Fruit fly (Drosophila melanogaster): ENCODE measurements around the gene E5.

Gene E5

dm6 chr3R:13874866-13875417, at the start of gene E5:
Gene E5, minus strand, starts transcription at chr3R:13874916.
- TF ChIP-seq insv (optimal IDR thresholded peaks at IDR 0.05): no peak

dm6 chr3R:13923626-13924025, 48.9 kb upstream of the E5 start:
- no peak for TF ChIP-seq h (optimal IDR thresholded peaks at IDR 0.05)
- TF ChIP-seq Sin3A (optimal IDR thresholded peaks at IDR 0.05): no peak
- TF ChIP-seq ttk (optimal IDR thresholded peaks at IDR 0.05): no peak
- no peak for TF ChIP-seq Myc (optimal IDR thresholded peaks at IDR 0.05)
- TF ChIP-seq insv (optimal IDR thresholded peaks at IDR 0.05): no peak
- TF ChIP-seq psq (optimal IDR thresholded peaks at IDR 0.05): no peak

dm6 chr3R:13921806-13922515, 47.2 kb upstream of the E5 start:
- no peak for TF ChIP-seq Sin3A (optimal IDR thresholded peaks at IDR 0.05)
- no peak for TF ChIP-seq psq (optimal IDR thresholded peaks at IDR 0.05)
- no peak for TF ChIP-seq h (optimal IDR thresholded peaks at IDR 0.05)

- no peak for TF ChIP-seq psq (optimal IDR thresholded peaks at IDR 0.05)
- no peak for TF ChIP-seq ttk (optimal IDR thresholded peaks at IDR 0.05)
- TF ChIP-seq Sin3A (optimal IDR thresholded peaks at IDR 0.05): no peak
- no peak for TF ChIP-seq insv (optimal IDR thresholded peaks at IDR 0.05)
- TF ChIP-seq h (optimal IDR thresholded peaks at IDR 0.05): no peak
- no peak for TF ChIP-seq Myc (optimal IDR thresholded peaks at IDR 0.05)
Observed at dm6 chr3R:13918045-13918444, 43.3 kb upstream of the E5 start.

dm6 chr3R:13916546-13916945, 41.8 kb upstream of the E5 start:
- no peak for TF ChIP-seq insv (optimal IDR thresholded peaks at IDR 0.05)
- no peak for TF ChIP-seq Myc (optimal IDR thresholded peaks at IDR 0.05)
- TF ChIP-seq Sin3A (optimal IDR thresholded peaks at IDR 0.05): no peak
- TF ChIP-seq ttk (optimal IDR thresholded peaks at IDR 0.05): no peak
- TF ChIP-seq h (optimal IDR thresholded peaks at IDR 0.05): no peak
- TF ChIP-seq psq (optimal IDR thresholded peaks at IDR 0.05): no peak

dm6 chr3R:13915646-13916045, 40.9 kb upstream of the E5 start:
- TF ChIP-seq Sin3A (optimal IDR thresholded peaks at IDR 0.05) (no peak), psq (optimal IDR thresholded peaks at IDR 0.05) (no peak)

dm6 chr3R:13914760-13915417, 40.2 kb upstream of the E5 start:
- no peak for TF ChIP-seq insv (optimal IDR thresholded peaks at IDR 0.05)
- no peak for TF ChIP-seq psq (optimal IDR thresholded peaks at IDR 0.05)
- TF ChIP-seq ttk (optimal IDR thresholded peaks at IDR 0.05): no peak
- TF ChIP-seq Myc (optimal IDR thresholded peaks at IDR 0.05): no peak
- no peak for TF ChIP-seq h (optimal IDR thresholded peaks at IDR 0.05)
- TF ChIP-seq Sin3A (optimal IDR thresholded peaks at IDR 0.05): no peak

- TF ChIP-seq insv (optimal IDR thresholded peaks at IDR 0.05): no peak
- TF ChIP-seq psq (optimal IDR thresholded peaks at IDR 0.05): no peak
Observed at dm6 chr3R:13913586-13913985, 38.9 kb upstream of the E5 start.

- TF ChIP-seq h (optimal IDR thresholded peaks at IDR 0.05): no peak
- no peak for TF ChIP-seq Myc (optimal IDR thresholded peaks at IDR 0.05)
- TF ChIP-seq insv (optimal IDR thresholded peaks at IDR 0.05): no peak
- no peak for TF ChIP-seq psq (optimal IDR thresholded peaks at IDR 0.05)
- TF ChIP-seq ttk (optimal IDR thresholded peaks at IDR 0.05): no peak
- TF ChIP-seq Sin3A (optimal IDR thresholded peaks at IDR 0.05): no peak
Observed at dm6 chr3R:13912008-13912803, 37.5 kb upstream of the E5 start.

- TF ChIP-seq psq (optimal IDR thresholded peaks at IDR 0.05) (no peak), ttk (optimal IDR thresholded peaks at IDR 0.05) (no peak), insv (optimal IDR thresholded peaks at IDR 0.05) (no peak), Sin3A (optimal IDR thresholded peaks at IDR 0.05) (no peak), Myc (optimal IDR thresholded peaks at IDR 0.05) (no peak), h (optimal IDR thresholded peaks at IDR 0.05) (no peak)
Observed at dm6 chr3R:13911314-13911713, 36.6 kb upstream of the E5 start.

- no peak for TF ChIP-seq h (optimal IDR thresholded peaks at IDR 0.05)
- TF ChIP-seq insv (optimal IDR thresholded peaks at IDR 0.05): no peak
- TF ChIP-seq psq (optimal IDR thresholded peaks at IDR 0.05): no peak
- TF ChIP-seq Sin3A (optimal IDR thresholded peaks at IDR 0.05): no peak
- no peak for TF ChIP-seq Myc (optimal IDR thresholded peaks at IDR 0.05)
- no peak for TF ChIP-seq ttk (optimal IDR thresholded peaks at IDR 0.05)
Observed at dm6 chr3R:13909899-13910298, 35.2 kb upstream of the E5 start.

- no peak for TF ChIP-seq psq (optimal IDR thresholded peaks at IDR 0.05)
- no peak for TF ChIP-seq insv (optimal IDR thresholded peaks at IDR 0.05)
- no peak for TF ChIP-seq h (optimal IDR thresholded peaks at IDR 0.05)
Observed at dm6 chr3R:13909065-13909464, 34.3 kb upstream of the E5 start.
